Worm (Caenorhabditis elegans) whole organism, mixed stage, embryonic: ENCODE data around the gene cpg-18.

ENCODE experiments used
- blmp-1 ChIP-seq: fragments of 150-350 bp; optimal IDR thresholded peaks from 2 replicates; lab custom pipeline; 2014; ENCODE audit warnings: missing biosample characterization, missing genetic modification characterization
- cnd-1 ChIP-seq: fragments of 200-800 bp; sonication (Bioruptor generic); optimal IDR thresholded peaks from 2 replicates; lab custom pipeline; 2018; ENCODE audit warnings: mild to moderate bottlenecking, missing genetic modification characterization, missing compliant biosample characterization
- elt-1 ChIP-seq: sonication (generic microtip); optimal IDR thresholded peaks from 2 replicates; lab custom pipeline; 2017; ENCODE audit warnings: missing genetic modification characterization, mild to moderate bottlenecking, missing compliant biosample characterization, antibody characterized with exemption, moderate library complexity, borderline replicate concordance; ENCODE audit not compliant: insufficient read depth
- elt-3 ChIP-seq: fragments of 150-350 bp; optimal IDR thresholded peaks from 2 replicates; lab custom pipeline; 2014; ENCODE audit warnings: missing biosample characterization, missing genetic modification characterization
- lsy-2 ChIP-seq: fragments of 150-350 bp; optimal IDR thresholded peaks from 2 replicates; lab custom pipeline; 2014; ENCODE audit warnings: missing biosample characterization, missing genetic modification characterization
- mep-1 ChIP-seq: fragments of 150-350 bp; optimal IDR thresholded peaks from 2 replicates; lab custom pipeline; 2017; ENCODE audit warnings: missing biosample characterization, missing genetic modification reagents, missing genetic modification characterization, inconsistent platforms
- nhr-28 ChIP-seq: fragments of 150-350 bp; optimal IDR thresholded peaks from 2 replicates; lab custom pipeline; 2014; ENCODE audit warnings: missing biosample characterization, missing genetic modification characterization
- nhr-76 ChIP-seq: sonication (generic microtip); optimal IDR thresholded peaks from 2 replicates; lab custom pipeline; 2017; ENCODE audit warnings: missing biosample characterization, missing genetic modification characterization
- snpc-4 ChIP-seq: fragments of 150-350 bp; optimal IDR thresholded peaks from 2 replicates; lab custom pipeline; 2014; ENCODE audit warnings: missing biosample characterization, missing genetic modification characterization
- tbx-8 ChIP-seq: fragments of 200-800 bp; sonication (Bioruptor generic); optimal IDR thresholded peaks from 2 replicates; lab custom pipeline; 2018; ENCODE audit warnings: mild to moderate bottlenecking, missing genetic modification characterization, moderate library complexity, missing compliant biosample characterization
- unc-39 ChIP-seq: fragments of 150-350 bp; optimal IDR thresholded peaks from 2 replicates; lab custom pipeline; 2014; ENCODE audit warnings: missing biosample characterization, missing genetic modification characterization
- unc-62 ChIP-seq: fragments of 150-350 bp; optimal IDR thresholded peaks from 2 replicates; lab custom pipeline; 2014; ENCODE audit warnings: missing biosample characterization, missing genetic modification reagents, missing genetic modification characterization
- ztf-11 ChIP-seq: fragments of 150-350 bp; optimal IDR thresholded peaks from 2 replicates; lab custom pipeline; 2014; ENCODE audit warnings: missing biosample characterization, missing genetic modification characterization

ce11 chrIV:5752704-5753103 is 17.9 kb downstream of the cpg-18 start:
- no peak for TF ChIP-seq unc-62 (GFP tag; lab: Kevin White, UChicago)
- TF ChIP-seq mep-1: no peak
- no peak for TF ChIP-seq nhr-76 (tag; lab: Kevin White, UChicago)
- no peak for TF ChIP-seq unc-39 (tag; lab: Kevin White, UChicago)
- no peak for TF ChIP-seq blmp-1
- no peak for TF ChIP-seq tbx-8 (GFP tag; lab: Kevin White, UChicago)
- no peak for TF ChIP-seq ztf-11 (tag; lab: Kevin White, UChicago)
- no peak for TF ChIP-seq elt-1
- no peak for TF ChIP-seq nhr-28 (tag; lab: Kevin White, UChicago)
- no peak for TF ChIP-seq snpc-4 (tag; lab: Kevin White, UChicago)
- no peak for TF ChIP-seq elt-3 (tag; lab: Kevin White, UChicago)
- no peak for TF ChIP-seq cnd-1 (tag; lab: Kevin White, UChicago)
- no peak for TF ChIP-seq lsy-2 (tag; lab: Kevin White, UChicago)
